Fruit fly (Drosophila melanogaster) whole organism, prepupa: Measurements from ENCODE around the gene RabX6.
A peak's percentile ranks its signal among the peaks of the same experiment; 100 is the strongest.

Experiments used
- CG10631 ChIP-seq: fragments of 200-800 bp; sonication (Bioruptor generic); optimal IDR thresholded peaks from 2 replicates; lab custom pipeline; 2016; ENCODE audit warnings: missing biosample characterization, missing genetic modification characterization
- CG10669 ChIP-seq: fragments of 200-800 bp; sonication (Bioruptor generic); optimal IDR thresholded peaks from 3 replicates; lab custom pipeline; 2018; ENCODE audit warnings: missing biosample characterization, mild to moderate bottlenecking, missing genetic modification characterization, moderate library complexity
- CG11294 ChIP-seq: fragments of 200-800 bp; sonication (Bioruptor generic); IDR thresholded peaks from 2 replicates; pipeline ENCODE4 v1.3.6; 2022; ENCODE audit warnings: missing biosample characterization, missing genetic modification characterization
- CG15336 ChIP-seq: fragments of 200-800 bp; sonication (Bioruptor generic); IDR thresholded peaks from 2 replicates; pipeline ENCODE4 v1.3.6; 2022; ENCODE audit warnings: missing biosample characterization, missing genetic modification characterization
- CG1621 ChIP-seq: fragments of 200-800 bp; sonication (Bioruptor generic); optimal IDR thresholded peaks from 3 replicates; lab custom pipeline; 2018; ENCODE audit warnings: missing biosample characterization, mild to moderate bottlenecking, missing genetic modification characterization
- CG16779 ChIP-seq: fragments of 200-800 bp; sonication (Bioruptor generic); optimal IDR thresholded peaks from 3 replicates; lab custom pipeline; 2017; ENCODE audit warnings: missing biosample characterization, mild to moderate bottlenecking, missing genetic modification characterization
- CG3032 ChIP-seq: fragments of 200-800 bp; optimal IDR thresholded peaks from 2 replicates; lab custom pipeline; 2019; ENCODE audit warnings: missing biosample characterization, mild to moderate bottlenecking, missing genetic modification characterization, moderate library complexity
- CG32006 ChIP-seq: fragments of 200-800 bp; sonication (Bioruptor generic); optimal IDR thresholded peaks from 3 replicates; lab custom pipeline; 2017; ENCODE audit warnings: missing biosample characterization, mild to moderate bottlenecking, missing genetic modification characterization
- CG34406 ChIP-seq: fragments of 200-800 bp; sonication (Bioruptor generic); optimal IDR thresholded peaks from 3 replicates; lab custom pipeline; 2016; ENCODE audit warnings: missing biosample characterization, missing genetic modification characterization
- CG3919 ChIP-seq: fragments of 200-800 bp; sonication (Bioruptor generic); optimal IDR thresholded peaks from 3 replicates; lab custom pipeline; 2016; ENCODE audit warnings: missing biosample characterization, missing genetic modification characterization
- CG4318 ChIP-seq: fragments of 200-800 bp; sonication (Bioruptor generic); optimal IDR thresholded peaks from 3 replicates; lab custom pipeline; 2017; ENCODE audit warnings: missing biosample characterization, mild to moderate bottlenecking, missing genetic modification characterization
- CG6163 ChIP-seq: fragments of 200-800 bp; sonication (Bioruptor generic); IDR thresholded peaks from 3 replicates; pipeline ENCODE4 v1.3.6; 2022; ENCODE audit warnings: missing biosample characterization, missing genetic modification characterization
- CG6792 ChIP-seq: fragments of 200-800 bp; sonication (Bioruptor generic); optimal IDR thresholded peaks from 3 replicates; lab custom pipeline; 2016; ENCODE audit warnings: missing biosample characterization, missing genetic modification characterization
- CG6808 ChIP-seq: fragments of 200-800 bp; sonication (Bioruptor generic); optimal IDR thresholded peaks from 3 replicates; lab custom pipeline; 2017; ENCODE audit warnings: missing biosample characterization, missing genetic modification characterization, mild to moderate bottlenecking, moderate library complexity, missing genetic modification reagents
- CG6854 ChIP-seq: fragments of 200-800 bp; sonication (Bioruptor generic); optimal IDR thresholded peaks from 2 replicates; lab custom pipeline; 2017; ENCODE audit warnings: missing biosample characterization, mild to moderate bottlenecking, missing genetic modification characterization
- CG8632 ChIP-seq: fragments of 200-800 bp; sonication (Bioruptor generic); optimal IDR thresholded peaks from 3 replicates; lab custom pipeline; 2016; ENCODE audit warnings: missing biosample characterization, missing genetic modification characterization
- CG9139 ChIP-seq: fragments of 200-800 bp; sonication (Bioruptor generic); optimal IDR thresholded peaks from 3 replicates; lab custom pipeline; 2017; ENCODE audit warnings: missing biosample characterization, mild to moderate bottlenecking, missing genetic modification characterization
- Eip75B ChIP-seq: fragments of 200-800 bp; sonication (Bioruptor generic); optimal IDR thresholded peaks from 3 replicates; lab custom pipeline; 2016; ENCODE audit warnings: missing biosample characterization, missing genetic modification characterization
- Eip78C ChIP-seq: fragments of 200-800 bp; sonication (Bioruptor generic); peaks from one replicate; lab custom pipeline; 2016; ENCODE audit warnings: missing biosample characterization, missing genetic modification characterization
- Eip93F ChIP-seq: fragments of 200-800 bp; sonication (Bioruptor generic); optimal IDR thresholded peaks from 2 replicates; lab custom pipeline; 2016; ENCODE audit warnings: missing biosample characterization, mild to moderate bottlenecking, missing genetic modification characterization
- Ets96B ChIP-seq: fragments of 200-800 bp; optimal IDR thresholded peaks from 2 replicates; lab custom pipeline; 2019; ENCODE audit warnings: missing biosample characterization, mild to moderate bottlenecking, missing genetic modification characterization, moderate library complexity
- Hr38 ChIP-seq: sonication (Bioruptor generic); optimal IDR thresholded peaks from 2 replicates; lab custom pipeline; 2016; ENCODE audit warnings: missing biosample characterization, missing genetic modification characterization
- Hr4 ChIP-seq: fragments of 200-800 bp; sonication (Bioruptor generic); optimal IDR thresholded peaks from 3 replicates; lab custom pipeline; 2016; ENCODE audit warnings: missing biosample characterization, missing genetic modification characterization
- OdsH ChIP-seq: fragments of 200-800 bp; sonication (Bioruptor generic); optimal IDR thresholded peaks from 3 replicates; lab custom pipeline; 2016; ENCODE audit warnings: missing biosample characterization, missing genetic modification characterization
- Smox ChIP-seq: fragments of 200-800 bp; sonication (Bioruptor generic); optimal IDR thresholded peaks from 3 replicates; lab custom pipeline; 2016; ENCODE audit warnings: missing biosample characterization, missing genetic modification characterization
- Sox102F ChIP-seq: fragments of 200-800 bp; sonication (Bioruptor generic); optimal IDR thresholded peaks from 2 replicates; lab custom pipeline; 2016; ENCODE audit warnings: missing biosample characterization, mild to moderate bottlenecking, missing genetic modification characterization
- Sox14 ChIP-seq: fragments of 200-800 bp; sonication (Bioruptor generic); optimal IDR thresholded peaks from 3 replicates; lab custom pipeline; 2016; ENCODE audit warnings: missing biosample characterization, missing genetic modification characterization
- Sox15 ChIP-seq: fragments of 200-800 bp; sonication (Bioruptor generic); optimal IDR thresholded peaks from 3 replicates; lab custom pipeline; 2016; ENCODE audit warnings: missing biosample characterization, missing genetic modification characterization
- achi ChIP-seq: fragments of 200-800 bp; sonication (Bioruptor generic); optimal IDR thresholded peaks from 3 replicates; lab custom pipeline; 2016; ENCODE audit warnings: missing biosample characterization, missing genetic modification characterization
- acj6 ChIP-seq: fragments of 200-800 bp; sonication (Bioruptor generic); optimal IDR thresholded peaks from 3 replicates; lab custom pipeline; 2016; ENCODE audit warnings: missing biosample characterization, missing genetic modification characterization
- cyc ChIP-seq: fragments of 200-800 bp; sonication (Bioruptor generic); optimal IDR thresholded peaks from 3 replicates; lab custom pipeline; 2016; ENCODE audit warnings: missing biosample characterization, missing genetic modification characterization
- dac ChIP-seq: fragments of 200-800 bp; sonication (Bioruptor generic); optimal IDR thresholded peaks from 2 replicates; lab custom pipeline; 2017; ENCODE audit warnings: missing biosample characterization, mild to moderate bottlenecking, missing genetic modification characterization
- dsx ChIP-seq: fragments of 200-800 bp; optimal IDR thresholded peaks from 3 replicates; lab custom pipeline; 2019; ENCODE audit warnings: missing biosample characterization, mild to moderate bottlenecking, missing genetic modification characterization, moderate library complexity; ENCODE audit not compliant: poor library complexity, severe bottlenecking
- eg ChIP-seq: fragments of 200-800 bp; sonication (Bioruptor generic); IDR thresholded peaks from 3 replicates; pipeline ENCODE4 v1.3.6; 2022; ENCODE audit warnings: missing biosample characterization, missing genetic modification characterization
- esn ChIP-seq: fragments of 200-800 bp; sonication (Bioruptor generic); optimal IDR thresholded peaks from 2 replicates; lab custom pipeline; 2016; ENCODE audit warnings: missing biosample characterization, mild to moderate bottlenecking, missing genetic modification characterization, moderate library complexity
- fd59A ChIP-seq: fragments of 200-800 bp; sonication (Bioruptor generic); optimal IDR thresholded peaks from 2 replicates; lab custom pipeline; 2017; ENCODE audit warnings: missing biosample characterization, mild to moderate bottlenecking, missing genetic modification characterization, missing genetic modification reagents
- fd85E ChIP-seq: fragments of 200-800 bp; sonication (Bioruptor generic); optimal IDR thresholded peaks from 3 replicates; lab custom pipeline; 2016; ENCODE audit warnings: missing biosample characterization, missing genetic modification characterization
- fkh ChIP-seq: fragments of 200-800 bp; sonication (Bioruptor generic); optimal IDR thresholded peaks from 3 replicates; lab custom pipeline; 2017; ENCODE audit warnings: missing biosample characterization, mild to moderate bottlenecking, missing genetic modification characterization, moderate library complexity
- net ChIP-seq: fragments of 200-800 bp; sonication (Bioruptor generic); optimal IDR thresholded peaks from 3 replicates; lab custom pipeline; 2016; ENCODE audit warnings: missing biosample characterization, missing genetic modification characterization
- pdm3 ChIP-seq: fragments of 200-800 bp; sonication (Bioruptor generic); optimal IDR thresholded peaks from 3 replicates; lab custom pipeline; 2016; ENCODE audit warnings: missing biosample characterization, missing genetic modification characterization
- spab ChIP-seq: fragments of 200-800 bp; sonication (Bioruptor generic); optimal IDR thresholded peaks from 2 replicates; lab custom pipeline; 2017; ENCODE audit warnings: missing biosample characterization, mild to moderate bottlenecking, missing genetic modification characterization, missing genetic modification reagents
- ss ChIP-seq, 2 experiments: fragments of 200-800 bp; sonication (Bioruptor generic); optimal IDR thresholded peaks; 2 replicates in 1 of 2; 3 replicates in 1 of 2; lab custom pipeline; 2017 to 2018; ENCODE audit warnings: mild to moderate bottlenecking in 2 of 2, missing biosample characterization in 2 of 2, missing genetic modification characterization in 2 of 2, moderate library complexity in 1 of 2
- svp ChIP-seq: fragments of 200-800 bp; sonication (Bioruptor generic); peaks from one replicate; lab custom pipeline; 2016; ENCODE audit warnings: missing biosample characterization, missing genetic modification characterization
- topi ChIP-seq: fragments of 200-800 bp; sonication (Bioruptor generic); optimal IDR thresholded peaks from 3 replicates; lab custom pipeline; 2016; ENCODE audit warnings: missing biosample characterization, missing genetic modification characterization
- vri ChIP-seq: fragments of 200-800 bp; sonication (Bioruptor generic); optimal IDR thresholded peaks from 3 replicates; lab custom pipeline; 2016; ENCODE audit warnings: missing biosample characterization, mild to moderate bottlenecking, missing genetic modification characterization

Gene RabX6

dm6 chr3L:735948-736347 lies 45.6 kb downstream of the RabX6 start (continued):
- TF ChIP-seq CG15336 (GFP tag; lab: Robert Waterston, UW) (peak; percentile 60), fd85E (GFP tag; lab: Kevin White, UChicago) (no peak), Eip93F (GFP tag; lab: Kevin White, UChicago) (no peak), Hr38 (no peak), pdm3 (GFP tag; lab: Kevin White, UChicago) (peak; percentile 54), eg (GFP tag; lab: Robert Waterston, UW) (peak; percentile 68; the same call in 1 of the 3 replicates), CG4318 (no peak), dac (GFP tag; lab: Kevin White, UChicago) (no peak)

DNA sequence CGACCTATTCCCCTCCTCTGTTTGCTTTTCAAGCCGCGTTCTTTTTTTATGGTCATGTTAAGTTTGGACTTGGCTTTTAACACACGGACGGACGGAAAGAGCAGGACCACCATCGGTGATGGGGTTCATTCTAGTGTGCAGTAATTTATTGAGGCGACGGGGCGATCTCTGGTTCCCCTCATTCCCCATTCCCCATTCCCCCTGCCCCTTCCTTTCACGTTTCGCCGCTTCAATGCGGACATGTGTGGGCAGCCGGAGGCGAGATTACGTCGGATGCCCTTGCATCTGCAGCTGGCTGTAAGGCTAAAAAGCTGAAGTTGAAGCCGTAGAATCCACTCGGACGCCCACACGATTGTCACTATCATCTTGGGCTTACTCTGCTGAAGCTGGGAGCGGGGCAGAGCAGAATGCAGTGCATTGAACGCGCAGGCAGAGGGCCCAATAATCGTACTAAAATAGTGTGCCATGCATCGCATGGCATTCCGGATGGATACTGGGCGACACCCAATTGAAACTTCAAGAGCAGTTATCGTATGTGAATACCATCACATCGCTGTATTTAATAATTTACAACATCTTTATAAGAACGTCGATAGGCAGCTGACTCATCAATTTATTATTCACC lies 46.3 kb downstream of the RabX6 start:
- TF ChIP-seq Hr38 (no peak), acj6 (GFP tag; lab: Kevin White, UChicago) (no peak), Sox102F (GFP tag; lab: Kevin White, UChicago) (no peak), cyc (GFP tag; lab: Kevin White, UChicago) (no peak), Smox (no peak), ss (GFP tag; optimal IDR thresholded peaks at IDR 0.05; lab: Kevin White, UChicago) (peak in 1 of 2 experiments; percentile 14), achi (no peak), CG1621 (tag; lab: Kevin White, UChicago) (peak; percentile 92), vri (GFP tag; lab: Kevin White, UChicago) (no peak), CG9139 (peak; percentile 40)

dm6 chr3L:737445-738116 lies 47.3 kb downstream of the RabX6 start:
- TF ChIP-seq fkh (GFP tag; lab: Kevin White, UChicago) (no peak), ss (GFP tag; optimal IDR thresholded peaks at IDR 0.05; lab: Kevin White, UChicago) (peak in 1 of 2 experiments; percentile 23), CG11294 (GFP tag; lab: Robert Waterston, UW) (no peak), Sox102F (GFP tag; lab: Kevin White, UChicago) (peak; percentile 7), CG16779 (no peak), net (GFP tag; lab: Kevin White, UChicago) (peak; percentile 21), CG9139 (peak; percentile 20), Eip75B (GFP tag; lab: Kevin White, UChicago) (peak; percentile 11), Ets96B (tag; lab: Kevin White, UChicago) (peak; percentile 21), CG6854 (GFP tag; lab: Kevin White, UChicago) (no peak), Hr38 (no peak), Eip78C (GFP tag; lab: Kevin White, UChicago) (peak; percentile 69), CG6792 (GFP tag; lab: Kevin White, UChicago) (peak; percentile 18), svp (peak; percentile 21), CG10669 (GFP tag; lab: Kevin White, UChicago) (peak; percentile 35), CG15336 (GFP tag; lab: Robert Waterston, UW) (0 out of 2 replicates have a peak, but pooled peaks have one; percentile 22), Hr4 (GFP tag; lab: Kevin White, UChicago) (no peak), CG6163 (GFP tag; lab: Robert Waterston, UW) (peak; percentile 36; the same call in 2 of the 3 replicates), CG34406 (peak; percentile 9), CG3032 (tag; lab: Kevin White, UChicago) (peak; percentile 25), topi (GFP tag; lab: Kevin White, UChicago) (peak; percentile 15), fd59A (GFP tag; lab: Kevin White, UChicago) (no peak), Sox15 (no peak), OdsH (GFP tag; lab: Kevin White, UChicago) (peak; percentile 16), acj6 (GFP tag; lab: Kevin White, UChicago) (peak; percentile 43), CG6808 (GFP tag; lab: Kevin White, UChicago) (peak; percentile 26), CG10631 (GFP tag; lab: Kevin White, UChicago) (peak; percentile 27), esn (GFP tag; lab: Kevin White, UChicago) (peak; percentile 1), eg (GFP tag; lab: Robert Waterston, UW) (0 out of 3 replicates have a peak, but pooled peaks have one; percentile 12), CG32006 (peak; percentile 35), dsx (GFP tag; lab: Kevin White, UChicago) (peak; percentile 17), CG8632 (GFP tag; lab: Kevin White, UChicago) (peak; percentile 46), CG3919 (GFP tag; lab: Kevin White, UChicago) (peak; percentile 29), spab (GFP tag; lab: Kevin White, UChicago) (peak; percentile 3), Sox14 (GFP tag; lab: Kevin White, UChicago) (peak; percentile 23), achi (peak; percentile 4), Eip93F (GFP tag; lab: Kevin White, UChicago) (no peak)
